Worm (Caenorhabditis elegans) whole organism, L3 larva: ENCODE measurements around the gene F22B8.7.

Source experiments
- elt-3 ChIP-seq, 3 experiments: fragments of 150-350 bp in 1 of 3; sonication (generic microtip) in 2 of 3; optimal IDR thresholded peaks; 2 replicates in 2 of 3; 4 replicates in 1 of 3; lab custom pipeline; 2014 to 2017; ENCODE audit warnings: missing biosample characterization in 3 of 3, missing genetic modification characterization in 3 of 3
- skn-1 ChIP-seq: fragments of 150-350 bp; optimal IDR thresholded peaks from 2 replicates; lab custom pipeline; 2014; ENCODE audit warnings: missing biosample characterization, missing genetic modification characterization

ce11 chrV:16075250-16075709 is 19.1 kb upstream of the F22B8.7 start, which contains the start of the genes F14H3.12 and srj-29:
- TF ChIP-seq elt-3 (tag; optimal IDR thresholded peaks at IDR 0.05; lab: Kevin White, UChicago) (no peak), skn-1 (no peak)
